Fruit fly (Drosophila melanogaster): ENCODE measurements around the gene CG43815.

DNA sequence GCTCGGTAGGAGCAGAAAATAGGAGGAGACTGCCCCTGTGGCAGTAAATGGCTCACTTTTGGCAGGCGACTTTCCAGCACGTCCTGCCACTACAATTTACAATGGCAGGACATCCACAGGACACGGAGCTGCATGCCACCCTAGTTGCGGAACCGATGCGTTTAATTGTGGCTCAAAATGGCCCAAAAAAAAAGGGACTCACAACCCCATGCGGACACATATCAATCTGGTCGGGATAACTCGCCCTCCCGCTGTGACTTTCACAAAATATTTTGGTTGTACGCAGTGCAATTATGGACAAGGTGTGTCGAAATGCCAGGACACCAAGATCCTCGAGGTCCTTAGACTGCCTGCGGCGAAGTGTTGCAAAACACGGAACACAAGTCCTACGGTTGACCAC is 26.6 kb downstream of the CG43815 start:
- TF ChIP-seq Snoo (tag; optimal IDR thresholded peaks at IDR 0.05) (no peak), CG10348 (GFP tag; IDR thresholded peaks at IDR 0.05) (no peak), CG9948 (tag; optimal IDR thresholded peaks at IDR 0.05) (no peak), CG8301 (tag; optimal IDR thresholded peaks at IDR 0.05) (no peak), D1 (tag; optimal IDR thresholded peaks at IDR 0.05) (no peak), CG13204 (GFP tag; optimal IDR thresholded peaks at IDR 0.05) (no peak), gl (tag; optimal IDR thresholded peaks at IDR 0.05) (no peak), CG8159 (tag; optimal IDR thresholded peaks at IDR 0.05) (no peak), CG14655 (GFP tag; optimal IDR thresholded peaks at IDR 0.05) (no peak), CG12605 (GFP tag; IDR thresholded peaks at IDR 0.05) (no peak), EcR (GFP tag; optimal IDR thresholded peaks at IDR 0.05) (no peak)
